Worm (Caenorhabditis elegans): ENCODE data around the gene nas-28.

DNA sequence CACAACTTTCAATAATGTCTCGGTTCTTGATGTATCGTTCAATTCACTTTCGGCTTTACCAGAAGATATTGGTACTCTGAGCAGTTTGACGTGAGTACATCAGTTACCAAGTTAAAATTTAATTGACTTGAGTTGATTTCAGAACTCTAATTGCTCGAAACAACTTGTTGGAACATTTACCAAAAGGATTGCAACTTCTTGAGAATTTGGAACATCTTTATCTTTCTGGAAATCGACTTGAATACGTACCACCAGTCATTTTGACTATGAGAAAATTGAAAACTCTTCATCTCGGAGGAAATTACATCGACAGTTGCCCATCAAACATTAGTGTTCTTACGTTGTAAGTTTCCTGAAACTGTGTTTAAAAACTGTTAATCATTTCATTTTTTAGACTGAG, 36.2 kb downstream of the nas-28 start:
- no peak for TF ChIP-seq mbf-1 (tag; optimal IDR thresholded peaks at IDR 0.05)
- no peak for TF ChIP-seq nhr-23 (tag; optimal IDR thresholded peaks at IDR 0.05)
- TF ChIP-seq unc-62 (GFP tag; optimal IDR thresholded peaks at IDR 0.05) = no peak
- no peak for TF ChIP-seq nhr-77 (tag; optimal IDR thresholded peaks at IDR 0.05)
- TF ChIP-seq alr-1 (tag; optimal IDR thresholded peaks at IDR 0.05) = no peak
- TF ChIP-seq ztf-11 (tag; optimal IDR thresholded peaks at IDR 0.05) = no peak
- no peak for TF ChIP-seq ceh-16 (tag; optimal IDR thresholded peaks at IDR 0.05)
- no peak for TF ChIP-seq nhr-11 (tag; optimal IDR thresholded peaks at IDR 0.05)

Measured in whole organism, L2 larva.